Worm (Caenorhabditis elegans): ENCODE measurements around the gene flp-6.

DNA sequence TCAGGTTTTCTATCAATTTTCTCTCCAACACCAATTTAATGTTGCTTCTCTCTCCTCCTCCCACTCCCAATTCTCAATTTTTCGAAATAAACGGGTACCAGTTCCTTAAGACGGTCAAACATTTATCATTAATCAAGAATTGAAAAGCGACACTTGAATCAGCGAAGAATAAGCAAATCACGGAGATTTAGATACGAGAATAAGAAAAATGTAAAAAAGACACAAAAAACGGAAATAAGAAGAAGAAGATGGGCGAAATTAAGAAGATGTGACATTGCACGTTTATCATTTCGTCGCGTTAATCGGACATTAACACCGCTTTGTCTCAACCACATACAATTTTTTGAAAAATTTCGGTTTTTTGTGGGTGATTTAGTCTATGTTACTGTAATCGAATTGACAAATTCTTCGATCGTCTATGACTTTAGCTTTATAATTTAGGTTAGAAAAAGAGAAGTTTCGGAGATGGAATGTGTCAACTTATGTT is 32.7 kb downstream of the flp-6 start, which contains the start of gene haao-1:
- TF ChIP-seq egl-44 (GFP tag; IDR thresholded peaks at IDR 0.05) (no peak), somi-1 (GFP tag; optimal IDR thresholded peaks at IDR 0.05) (no peak), aptf-2 (GFP tag; conservative IDR thresholded peaks at IDR 0.05) (no peak), hlh-26 (GFP tag; conservative IDR thresholded peaks at IDR 0.05) (no peak), ama-1 (optimal IDR thresholded peaks at IDR 0.05) (no peak), ama-1 (GFP tag; optimal IDR thresholded peaks at IDR 0.05) (no peak), attf-3 (GFP tag; conservative IDR thresholded peaks at IDR 0.05) (no peak), lin-35 (GFP tag; optimal IDR thresholded peaks at IDR 0.05) (no peak), unc-62 (GFP tag; optimal IDR thresholded peaks at IDR 0.05) (no peak), nhr-90 (tag; optimal IDR thresholded peaks at IDR 0.05) (no peak), chd-7 (tag; optimal IDR thresholded peaks at IDR 0.05) (no peak), T07F8.4 (tag; optimal IDR thresholded peaks at IDR 0.05) (no peak)
